Worm (Caenorhabditis elegans) whole organism, dauer: Measurements from ENCODE around the gene C45B11.6.

Source experiments
- unc-62 ChIP-seq: sonication (generic microtip); optimal IDR thresholded peaks from 2 replicates; lab custom pipeline; 2017; ENCODE audit warnings: missing biosample characterization, missing genetic modification reagents, missing genetic modification characterization

The C45B11.6 gene

DNA sequence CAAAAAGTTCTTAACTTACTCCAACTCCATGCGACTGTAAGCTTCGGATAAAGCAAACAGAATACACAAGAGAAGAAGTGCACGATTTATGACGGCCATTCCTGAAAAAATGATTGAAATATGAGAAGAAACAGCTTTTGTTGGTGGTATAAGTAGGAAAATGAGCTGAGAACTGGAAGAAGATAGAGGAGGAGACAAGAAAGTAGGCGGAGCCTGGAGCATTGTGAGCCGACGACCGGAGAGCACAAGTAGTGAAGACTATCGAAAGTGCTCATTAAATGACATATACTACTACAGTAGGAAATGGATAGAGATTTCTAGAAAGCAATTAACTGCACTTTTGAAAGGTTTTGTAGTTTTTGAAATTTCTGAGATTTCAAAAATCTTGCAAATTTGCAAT is 21.6 kb downstream of the C45B11.6 start, which contains the start of gene nlp-80:
nlp-80 (minus strand) TSS at position 101 of the 400 bp plus-strand sequence.
- TF ChIP-seq unc-62 (GFP tag; lab: Kevin White, UChicago) = no peak

DNA sequence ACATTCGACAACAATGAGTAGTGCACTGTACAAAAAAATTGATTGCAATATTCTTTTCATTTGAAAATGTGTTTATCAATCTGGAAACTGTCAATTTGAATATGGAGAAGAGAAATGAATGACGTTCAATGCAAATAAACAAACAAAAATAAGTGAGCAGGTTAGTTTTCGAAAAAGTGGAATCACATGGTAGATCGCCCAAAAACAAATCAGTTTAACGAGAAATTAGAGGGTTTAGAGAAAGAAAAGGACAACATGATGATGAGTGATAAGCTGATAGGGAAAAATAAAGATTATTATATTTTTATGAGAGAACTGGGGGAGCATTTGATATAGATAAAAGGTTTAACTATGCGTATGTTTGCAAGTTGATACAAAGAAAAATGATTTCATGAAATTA is 25.4 kb downstream of the C45B11.6 start, which contains the start of gene T04C12.8:
T04C12.8 (minus strand) TSS at position 82 of the 400 bp plus-strand sequence.
- TF ChIP-seq unc-62 (GFP tag; lab: Kevin White, UChicago) = no peak

DNA sequence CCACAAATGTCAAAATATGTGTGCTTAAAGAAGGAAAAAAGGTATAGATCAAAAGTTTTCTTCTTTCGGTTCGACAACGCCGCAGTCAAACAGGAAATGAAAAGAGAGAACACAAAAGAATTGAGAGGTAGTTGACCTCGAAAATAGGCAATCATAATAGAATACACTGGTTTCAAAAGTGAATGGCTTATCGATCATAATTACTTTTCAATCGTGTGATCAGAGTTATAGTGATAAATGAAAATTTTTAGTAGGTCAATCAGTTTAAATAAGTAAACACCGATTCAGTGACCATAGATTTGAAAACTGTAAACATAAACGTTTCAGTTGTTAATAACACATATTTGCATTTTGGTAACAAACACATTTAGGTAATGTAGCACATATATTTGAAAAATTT is 26.5 kb downstream of the C45B11.6 start:
- TF ChIP-seq unc-62 (GFP tag; lab: Kevin White, UChicago) = no peak

ce11 chrV:11071453-11071852 is 27.6 kb downstream of the C45B11.6 start:
- no peak for TF ChIP-seq unc-62 (GFP tag; lab: Kevin White, UChicago)

ce11 chrV:11073354-11073753 is 29.5 kb downstream of the C45B11.6 start:
- TF ChIP-seq unc-62 (GFP tag; lab: Kevin White, UChicago) = no peak

- no peak for TF ChIP-seq unc-62 (GFP tag; lab: Kevin White, UChicago)
Observed at ce11 chrV:11074448-11074847, 30.6 kb downstream of the C45B11.6 start, which contains the start of gene act-3. Gene act-3 (minus strand): TSS chrV:11074498.

- TF ChIP-seq unc-62 (GFP tag; lab: Kevin White, UChicago) = no peak
Observed at ce11 chrV:11075209-11076027, 31.6 kb downstream of the C45B11.6 start.

ce11 chrV:11076028-11076402 is 32.1 kb downstream of the C45B11.6 start:
- TF ChIP-seq unc-62 (GFP tag; lab: Kevin White, UChicago) = no peak

DNA sequence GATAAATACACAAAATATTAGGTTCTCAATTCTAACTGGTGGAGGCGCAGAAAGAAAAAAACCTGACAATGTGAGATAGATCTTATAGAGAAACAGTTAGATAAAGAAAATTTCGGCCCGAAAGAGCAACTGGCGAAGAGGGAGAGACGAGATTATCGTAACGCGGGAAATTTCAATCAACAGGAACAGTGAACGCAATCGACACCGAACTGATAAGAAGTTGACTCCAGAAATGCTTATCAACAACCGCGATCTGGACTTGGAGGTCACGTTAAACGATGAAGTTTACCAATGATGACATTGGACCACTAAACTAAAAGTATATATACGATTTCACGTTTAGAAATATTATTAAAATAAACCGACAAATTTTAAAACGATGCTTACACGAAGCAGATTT is 32.5 kb downstream of the C45B11.6 start:
- TF ChIP-seq unc-62 (GFP tag; lab: Kevin White, UChicago) = no peak

- TF ChIP-seq unc-62 (GFP tag; lab: Kevin White, UChicago) = no peak
Observed at ce11 chrV:11078104-11078724, 34.3 kb downstream of the C45B11.6 start, which contains the start of gene act-2. Gene act-2 (minus strand): TSS chrV:11078154.

DNA sequence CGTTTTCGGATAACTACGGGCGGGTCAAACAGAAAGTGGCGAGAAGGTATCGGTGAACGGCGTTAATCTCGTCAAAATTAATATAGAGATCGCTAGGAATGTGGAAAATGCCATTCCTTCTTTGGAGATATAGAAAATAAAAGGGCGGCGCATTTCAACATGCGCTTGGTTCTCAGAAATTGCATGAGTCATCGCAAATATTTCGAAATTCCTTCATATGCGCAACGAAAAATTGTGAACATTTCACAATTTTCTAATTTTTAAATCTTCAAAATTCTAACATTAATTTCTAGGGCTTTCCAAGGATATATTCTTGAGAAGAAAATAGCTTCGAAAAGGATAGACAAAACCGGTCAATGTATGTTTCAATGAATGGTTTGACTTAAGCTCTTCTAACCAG is 35.0 kb downstream of the C45B11.6 start:
- TF ChIP-seq unc-62 (GFP tag; lab: Kevin White, UChicago) = no peak

- TF ChIP-seq unc-62 (GFP tag; lab: Kevin White, UChicago) = no peak
Observed at ce11 chrV:11080345-11081102, 36.7 kb downstream of the C45B11.6 start, which contains the start of gene act-1. Gene act-1 (plus strand): TSS chrV:11081052.

ce11 chrV:11082475-11082874 is 38.6 kb downstream of the C45B11.6 start:
- TF ChIP-seq unc-62 (GFP tag; lab: Kevin White, UChicago) = no peak

DNA sequence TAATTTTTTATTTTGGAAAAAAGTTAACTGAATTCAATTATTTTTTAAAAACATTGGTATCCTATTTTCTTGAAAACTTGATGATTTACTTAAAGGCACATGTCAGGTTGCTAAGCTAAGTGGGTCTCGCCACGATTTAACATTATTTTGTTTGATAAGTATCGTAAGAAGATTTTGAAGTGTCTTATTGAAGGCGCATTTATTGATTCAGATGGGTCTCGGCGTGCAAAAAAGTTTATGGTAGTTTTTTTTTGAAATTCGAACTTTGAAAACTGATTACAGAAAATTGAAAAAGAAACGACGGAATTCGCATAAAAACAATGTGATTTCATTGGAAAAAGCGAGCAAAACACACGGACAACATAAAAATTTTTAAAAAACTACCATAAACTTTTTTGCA is 39.1 kb downstream of the C45B11.6 start:
- TF ChIP-seq unc-62 (GFP tag; lab: Kevin White, UChicago) = no peak

ce11 chrV:11083691-11084090 is 39.8 kb downstream of the C45B11.6 start:
- TF ChIP-seq unc-62 (GFP tag; lab: Kevin White, UChicago) = no peak

ce11 chrV:11087119-11087518 is 43.3 kb downstream of the C45B11.6 start:
- no peak for TF ChIP-seq unc-62 (GFP tag; lab: Kevin White, UChicago)
